Fruit fly (Drosophila melanogaster) whole organism, adult: Measurements from ENCODE around the gene pall.

ENCODE experiments used
- CG11617 ChIP-seq: fragments of 200-800 bp; sonication (Bioruptor generic); optimal IDR thresholded peaks from 2 replicates; lab custom pipeline; 2017; ENCODE audit warnings: mild to moderate bottlenecking, missing biosample characterization, missing genetic modification reagents, missing genetic modification characterization
- CG12768 ChIP-seq: fragments of 200-800 bp; sonication (Bioruptor generic); optimal IDR thresholded peaks from 2 replicates; lab custom pipeline; 2017; ENCODE audit warnings: missing biosample characterization, missing genetic modification characterization, mild to moderate bottlenecking, moderate library complexity, missing genetic modification reagents
- CG14711 ChIP-seq: fragments of 200-800 bp; sonication (Bioruptor generic); optimal IDR thresholded peaks from 2 replicates; lab custom pipeline; 2018; ENCODE audit warnings: missing biosample characterization, mild to moderate bottlenecking, missing genetic modification characterization, moderate library complexity
- CG1620 ChIP-seq: fragments of 200-800 bp; sonication (Bioruptor generic); optimal IDR thresholded peaks from 2 replicates; lab custom pipeline; 2016; ENCODE audit warnings: missing biosample characterization, missing genetic modification characterization
- CG33017 ChIP-seq: fragments of 200-800 bp; sonication (Bioruptor generic); optimal IDR thresholded peaks from 2 replicates; lab custom pipeline; 2018; ENCODE audit warnings: missing biosample characterization, mild to moderate bottlenecking, missing genetic modification characterization, moderate library complexity
- CG5204 ChIP-seq: fragments of 200-800 bp; sonication (Bioruptor generic); optimal IDR thresholded peaks from 2 replicates; lab custom pipeline; 2016; ENCODE audit warnings: missing biosample characterization, missing genetic modification characterization
- CG7045 ChIP-seq: fragments of 200-800 bp; sonication (Bioruptor generic); optimal IDR thresholded peaks from 2 replicates; lab custom pipeline; 2017; ENCODE audit warnings: missing biosample characterization, mild to moderate bottlenecking, missing genetic modification characterization
- CG7101 ChIP-seq: fragments of 200-800 bp; sonication (Bioruptor generic); optimal IDR thresholded peaks from 2 replicates; lab custom pipeline; 2018; ENCODE audit warnings: missing biosample characterization, mild to moderate bottlenecking, missing genetic modification characterization, moderate library complexity
- Clk ChIP-seq: fragments of 200-800 bp; sonication (Bioruptor generic); optimal IDR thresholded peaks from 2 replicates; lab custom pipeline; 2017; ENCODE audit warnings: missing biosample characterization, missing genetic modification characterization
- Crg-1 ChIP-seq: fragments of 200-800 bp; sonication (Bioruptor generic); optimal IDR thresholded peaks from 2 replicates; lab custom pipeline; 2016; ENCODE audit warnings: missing biosample characterization, missing genetic modification characterization
- Hr96 ChIP-seq: fragments of 200-800 bp; sonication (Bioruptor generic); optimal IDR thresholded peaks from 2 replicates; lab custom pipeline; 2016; ENCODE audit warnings: missing biosample characterization, missing genetic modification characterization
- Mnt ChIP-seq: fragments of 200-800 bp; sonication (Bioruptor generic); optimal IDR thresholded peaks from 2 replicates; lab custom pipeline; 2016; ENCODE audit warnings: missing biosample characterization, mild to moderate bottlenecking, missing genetic modification characterization
- bab1 ChIP-seq: fragments of 200-800 bp; sonication (Bioruptor generic); optimal IDR thresholded peaks from 3 replicates; lab custom pipeline; 2019; ENCODE audit warnings: missing biosample characterization, mild to moderate bottlenecking, missing genetic modification characterization, moderate library complexity
- cic ChIP-seq: fragments of 200-800 bp; sonication (Bioruptor generic); optimal IDR thresholded peaks from 2 replicates; lab custom pipeline; 2017; ENCODE audit warnings: missing biosample characterization, mild to moderate bottlenecking, missing genetic modification characterization, moderate library complexity
- cnc ChIP-seq, 2 experiments: fragments of >200 bp; optimal IDR thresholded peaks; 2 replicates each; lab custom pipeline; 2017
- kay ChIP-seq: fragments of 200-800 bp; sonication (Bioruptor generic); peaks from one replicate; lab custom pipeline; 2016; ENCODE audit warnings: missing biosample characterization, missing genetic modification characterization, borderline replicate concordance
- ovo ChIP-seq: fragments of 200-800 bp; sonication (Bioruptor generic); optimal IDR thresholded peaks from 2 replicates; lab custom pipeline; 2016; ENCODE audit warnings: missing biosample characterization, missing genetic modification characterization
- pad ChIP-seq: fragments of 200-800 bp; sonication (Bioruptor generic); optimal IDR thresholded peaks from 3 replicates; lab custom pipeline; 2017; ENCODE audit warnings: missing biosample characterization, missing genetic modification characterization, mild to moderate bottlenecking, moderate library complexity, missing genetic modification reagents
- tj ChIP-seq: fragments of 200-800 bp; sonication (Bioruptor generic); optimal IDR thresholded peaks from 3 replicates; lab custom pipeline; 2017; ENCODE audit warnings: missing biosample characterization, mild to moderate bottlenecking, missing genetic modification characterization, moderate library complexity
- toe ChIP-seq: fragments of 200-800 bp; sonication (Bioruptor generic); optimal IDR thresholded peaks from 2 replicates; lab custom pipeline; 2016; ENCODE audit warnings: missing biosample characterization, missing genetic modification characterization

pall gene

DNA sequence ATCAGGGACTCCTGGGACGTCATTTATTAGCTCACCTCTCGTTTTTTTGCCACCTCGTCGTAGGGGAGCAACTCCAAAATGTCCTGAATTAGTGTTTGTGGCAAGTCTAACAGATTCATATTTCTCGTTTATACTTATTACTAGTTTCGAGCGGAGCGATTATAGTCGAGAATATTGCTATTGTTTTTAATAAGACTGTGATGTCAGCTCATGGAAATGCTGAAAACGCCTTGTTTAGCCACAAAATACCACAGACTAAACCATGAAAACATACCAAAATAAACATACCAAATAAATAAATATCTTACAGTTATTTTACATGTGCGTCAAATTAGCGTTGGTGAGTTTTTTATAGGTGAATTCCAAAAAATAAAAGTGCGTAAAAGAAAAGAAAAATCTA lies at the start of gene pall:
TSS of gene pall (minus strand) at position 205 of the 400 bp plus-strand sequence.
- TF ChIP-seq CG1620 (GFP tag; lab: Kevin White, UChicago) (no peak), CG5204 (GFP tag; lab: Kevin White, UChicago) (no peak), CG12768 (GFP tag; lab: Kevin White, UChicago) (no peak), CG11617 (GFP tag; lab: Kevin White, UChicago) (no peak), tj (GFP tag; lab: Kevin White, UChicago) (no peak), CG7101 (tag; lab: Kevin White, UChicago) (peak; percentile 12), kay (GFP tag; lab: Kevin White, UChicago) (no peak), cic (GFP tag; lab: Kevin White, UChicago) (no peak), toe (GFP tag; lab: Kevin White, UChicago) (no peak), bab1 (GFP tag; lab: Kevin White, UChicago) (peak; percentile 56), CG33017 (tag; lab: Kevin White, UChicago) (no peak), cnc (optimal IDR thresholded peaks at IDR 0.05; lab: Kevin White, UChicago) (no peak), Mnt (GFP tag; lab: Kevin White, UChicago) (peak; percentile 10), CG14711 (tag; lab: Kevin White, UChicago) (no peak), CG7045 (GFP tag; lab: Kevin White, UChicago) (no peak), Crg-1 (GFP tag; lab: Kevin White, UChicago) (no peak)

- TF ChIP-seq ovo (no peak), CG5204 (GFP tag; lab: Kevin White, UChicago) (no peak), kay (GFP tag; lab: Kevin White, UChicago) (no peak), Hr96 (GFP tag; lab: Kevin White, UChicago) (no peak), CG7045 (GFP tag; lab: Kevin White, UChicago) (no peak), cnc (optimal IDR thresholded peaks at IDR 0.05; lab: Kevin White, UChicago) (no peak), toe (GFP tag; lab: Kevin White, UChicago) (no peak), Crg-1 (GFP tag; lab: Kevin White, UChicago) (no peak), CG11617 (GFP tag; lab: Kevin White, UChicago) (no peak)
These were observed 41.2 kb upstream of the pall start, which contains the start of gene Or67a for dm6 chr3L:9528835-9529234. Or67a (plus strand) TSS chr3L:9529067.

DNA sequence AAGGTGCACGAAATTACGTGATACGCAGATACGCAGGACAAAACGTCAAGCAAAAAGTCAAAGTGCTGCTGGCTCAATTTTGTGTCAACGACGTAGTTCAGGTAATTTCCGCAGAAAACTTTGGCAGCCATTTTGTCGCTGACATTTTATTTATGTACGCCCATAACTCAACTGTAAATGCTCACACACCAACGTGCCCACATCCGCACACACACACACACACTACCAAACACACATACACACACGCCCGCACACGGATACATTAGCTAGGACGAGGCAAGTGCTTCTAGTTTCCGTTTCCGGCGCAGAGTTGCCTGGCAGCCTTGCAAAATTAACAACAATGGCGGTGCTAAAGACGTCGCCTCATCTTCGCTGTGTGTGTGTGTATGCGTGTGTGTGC lies 37.9 kb upstream of the pall start, which contains the start of gene CG33700:
TSS of gene CG33700 (minus strand) at position 101 of the 400 bp plus-strand sequence.
- no peak for TF ChIP-seq bab1 (GFP tag; lab: Kevin White, UChicago)
- TF ChIP-seq CG12768 (GFP tag; lab: Kevin White, UChicago) = no peak
- no peak for TF ChIP-seq Hr96 (GFP tag; lab: Kevin White, UChicago)

dm6 chr3L:9513309-9513708 lies 25.7 kb upstream of the pall start, which contains the start of gene CG33702:
CG33702 (minus strand) TSS chr3L:9513409.
- no peak for TF ChIP-seq Hr96 (GFP tag; lab: Kevin White, UChicago)
- TF ChIP-seq CG7101 (tag; lab: Kevin White, UChicago) = no peak

dm6 chr3L:9512560-9512959 lies 25.0 kb upstream of the pall start, which contains the start of gene CG33703:
CG33703 (minus strand) TSS chr3L:9512660.
- TF ChIP-seq CG1620 (GFP tag; lab: Kevin White, UChicago) (no peak), Crg-1 (GFP tag; lab: Kevin White, UChicago) (no peak), kay (GFP tag; lab: Kevin White, UChicago) (peak; percentile 29), CG5204 (GFP tag; lab: Kevin White, UChicago) (no peak), cnc (optimal IDR thresholded peaks at IDR 0.05; lab: Kevin White, UChicago) (no peak)

DNA sequence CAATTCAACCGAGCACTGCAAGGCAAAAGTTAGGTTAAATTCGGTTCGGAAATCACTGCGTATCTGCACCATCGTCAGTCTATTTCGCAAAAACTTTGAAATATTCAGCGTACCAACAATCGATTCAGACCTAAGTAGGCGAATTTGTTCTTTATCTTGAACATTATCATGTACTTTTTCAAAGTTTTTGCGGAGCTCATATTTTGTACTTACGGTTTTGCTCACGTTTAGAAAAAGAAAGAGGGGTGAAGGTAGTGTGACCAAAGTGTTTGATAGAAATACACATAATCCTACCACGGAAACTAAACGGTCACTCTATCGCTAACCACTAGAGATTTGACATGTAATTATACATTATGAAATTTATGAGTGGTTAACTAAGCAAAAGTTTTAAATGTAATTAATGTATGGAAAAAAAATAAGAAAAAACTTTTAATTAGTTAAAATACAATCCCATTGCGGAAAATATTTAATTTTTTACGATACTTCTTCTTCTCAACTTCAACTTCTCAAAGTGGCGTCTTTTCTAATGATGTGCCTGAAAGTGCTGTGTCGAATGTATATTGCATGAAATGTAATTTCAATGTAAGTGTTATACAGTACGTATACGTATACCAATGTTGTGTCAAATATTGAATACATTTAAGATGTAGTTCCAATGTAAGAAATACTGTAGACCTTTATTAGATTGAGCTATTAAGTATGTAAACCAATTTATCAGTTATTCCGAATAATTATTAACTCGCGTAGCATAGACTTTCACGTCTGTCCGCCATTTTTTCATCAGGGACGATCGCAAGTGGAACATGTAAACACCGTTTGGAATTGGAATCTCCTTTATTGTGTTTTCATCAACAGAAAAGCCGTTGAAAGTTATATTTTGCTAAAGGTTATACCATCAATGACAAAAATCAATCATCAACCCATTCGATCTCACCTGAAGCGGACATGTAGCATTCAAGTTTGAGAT lies 24.0 kb upstream of the pall start, which contains the start of gene RpS9:
TSS of gene RpS9 (minus strand) at position 245 of the 970 bp plus-strand sequence.
- TF ChIP-seq cnc (optimal IDR thresholded peaks at IDR 0.05; lab: Kevin White, UChicago) (no peak), bab1 (GFP tag; lab: Kevin White, UChicago) (peak; percentile 68), CG5204 (GFP tag; lab: Kevin White, UChicago) (no peak), Mnt (GFP tag; lab: Kevin White, UChicago) (peak; percentile 38), Crg-1 (GFP tag; lab: Kevin White, UChicago) (no peak), pad (GFP tag; lab: Kevin White, UChicago) (peak; percentile 95), CG7101 (tag; lab: Kevin White, UChicago) (peak; percentile 51), CG11617 (GFP tag; lab: Kevin White, UChicago) (peak; percentile 34), kay (GFP tag; lab: Kevin White, UChicago) (peak; percentile 46), cic (GFP tag; lab: Kevin White, UChicago) (no peak), Clk (GFP tag; lab: Kevin White, UChicago) (no peak), toe (GFP tag; lab: Kevin White, UChicago) (peak; percentile 12), CG14711 (tag; lab: Kevin White, UChicago) (peak; percentile 36), tj (GFP tag; lab: Kevin White, UChicago) (peak; percentile 18), CG1620 (GFP tag; lab: Kevin White, UChicago) (no peak), CG12768 (GFP tag; lab: Kevin White, UChicago) (peak; percentile 56), CG33017 (tag; lab: Kevin White, UChicago) (peak; percentile 34), Hr96 (GFP tag; lab: Kevin White, UChicago) (peak; percentile 46)
